Worm (Caenorhabditis elegans) whole organism, early embryonic: Measurements from ENCODE around the gene ptr-24.

Source experiments
- ama-1 ChIP-seq: fragments of 150-350 bp; optimal IDR thresholded peaks from 2 replicates; lab custom pipeline; 2014
- flt-1 ChIP-seq: fragments of 200-800 bp; sonication (Bioruptor generic); IDR thresholded peaks from 2 replicates; pipeline ENCODE4 v1.3.6; 2022; ENCODE audit warnings: missing genetic modification characterization, missing compliant biosample characterization
- scrt-1 ChIP-seq: fragments of 200-800 bp; sonication (Bioruptor generic); IDR thresholded peaks from 2 replicates; pipeline ENCODE4 v1.3.6; 2022; ENCODE audit warnings: missing genetic modification characterization, missing compliant biosample characterization

DNA sequence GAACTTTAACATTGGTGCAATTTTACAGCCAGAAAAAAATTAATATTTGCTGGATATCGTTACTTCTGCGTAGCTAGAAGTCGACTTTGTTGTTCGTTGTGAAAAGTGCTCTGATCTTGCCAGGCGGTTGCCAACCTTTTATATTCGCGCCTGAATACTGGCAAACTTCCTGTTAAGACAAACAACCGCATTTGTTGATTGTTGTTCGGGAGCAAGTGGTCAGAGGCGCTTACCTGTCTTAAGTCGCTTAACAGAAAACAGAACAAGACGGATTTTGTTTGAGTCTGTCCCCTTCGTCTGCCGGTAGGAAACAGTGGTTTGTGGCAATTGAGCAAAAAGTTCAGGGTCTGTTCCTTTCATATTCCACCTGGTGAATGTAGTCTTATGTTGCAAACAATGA, 24.7 kb downstream of the ptr-24 start, which contains the start of gene C49F8.15:
- TF ChIP-seq flt-1 (GFP tag; lab: Robert Waterston, UW): no peak
- TF ChIP-seq ama-1 (lab: Kevin White, UChicago): no peak
- no peak for TF ChIP-seq scrt-1 (GFP tag; lab: Robert Waterston, UW)
